Fruit fly (Drosophila melanogaster) whole organism, embryonic: Measurements from ENCODE around the gene Tim8.

Experiments
- Abd-B ChIP-seq: fragments of 200-800 bp; sonication (Bioruptor generic); optimal IDR thresholded peaks from 2 replicates; lab custom pipeline; 2018; ENCODE audit warnings: missing biosample characterization, mild to moderate bottlenecking, missing genetic modification characterization, moderate library complexity
- Atf3 ChIP-seq: fragments of 200-800 bp; sonication (Bioruptor generic); optimal IDR thresholded peaks from 3 replicates; lab custom pipeline; 2016; ENCODE audit warnings: missing biosample characterization, missing genetic modification characterization
- CG11723 ChIP-seq: fragments of 200-800 bp; sonication (Bioruptor generic); optimal IDR thresholded peaks from 2 replicates; lab custom pipeline; 2017; ENCODE audit warnings: missing biosample characterization, mild to moderate bottlenecking, missing genetic modification characterization
- CG12236 ChIP-seq: fragments of 200-800 bp; sonication (Bioruptor generic); optimal IDR thresholded peaks from 2 replicates; lab custom pipeline; 2016; ENCODE audit warnings: missing biosample characterization, missing genetic modification characterization
- CG14014 ChIP-seq: fragments of 200-800 bp; sonication (Bioruptor generic); IDR thresholded peaks from 2 replicates; pipeline ENCODE4 v1.3.6; 2022; ENCODE audit warnings: missing biosample characterization, missing genetic modification characterization
- CG8924 ChIP-seq: fragments of 200-800 bp; optimal IDR thresholded peaks from 3 replicates; lab custom pipeline; 2019; ENCODE audit warnings: missing biosample characterization, mild to moderate bottlenecking, missing genetic modification characterization, moderate library complexity
- HLH3B ChIP-seq: fragments of 200-800 bp; sonication (Bioruptor generic); IDR thresholded peaks from 2 replicates; pipeline ENCODE4 v1.3.6; 2022; ENCODE audit warnings: missing biosample characterization, missing genetic modification characterization
- abd-A ChIP-seq: fragments of 200-800 bp; sonication (Bioruptor generic); optimal IDR thresholded peaks from 3 replicates; lab custom pipeline; 2019; ENCODE audit warnings: missing biosample characterization, mild to moderate bottlenecking, missing genetic modification characterization, moderate library complexity
- chn ChIP-seq: fragments of 200-800 bp; sonication (Bioruptor generic); optimal IDR thresholded peaks from 2 replicates; lab custom pipeline; 2016; ENCODE audit warnings: missing biosample characterization, missing genetic modification characterization
- crc ChIP-seq: fragments of 200-800 bp; sonication (Bioruptor generic); optimal IDR thresholded peaks from 2 replicates; lab custom pipeline; 2016; ENCODE audit warnings: missing biosample characterization, missing genetic modification characterization
- pfk ChIP-seq: fragments of 200-800 bp; sonication (Bioruptor generic); optimal IDR thresholded peaks from 2 replicates; lab custom pipeline; 2018; ENCODE audit warnings: missing biosample characterization, mild to moderate bottlenecking, missing genetic modification characterization, moderate library complexity

dm6 chrX:11378388-11378787 is 10.1 kb downstream of the Tim8 start:
- TF ChIP-seq pfk (GFP tag; lab: Kevin White, UChicago) (no peak), CG11723 (GFP tag; lab: Kevin White, UChicago) (no peak), Atf3 (no peak), Abd-B (GFP tag; lab: Kevin White, UChicago) (no peak), CG8924 (tag; lab: Kevin White, UChicago) (no peak), chn (GFP tag; lab: Kevin White, UChicago) (no peak), CG12236 (no peak), HLH3B (GFP tag; lab: Robert Waterston, UW) (no peak), crc (GFP tag; lab: Kevin White, UChicago) (no peak), CG14014 (GFP tag; lab: Robert Waterston, UW) (no peak), abd-A (no peak)
